Worm (Caenorhabditis elegans) whole organism, L4/young adult: ENCODE measurements around the gene nlr-1.

ENCODE experiments used
- W03F9.2 ChIP-seq: fragments of 150-350 bp; optimal IDR thresholded peaks from 2 replicates; lab custom pipeline; 2014; ENCODE audit warnings: missing biosample characterization, missing genetic modification characterization
- dao-5 ChIP-seq: sonication (generic microtip); optimal IDR thresholded peaks from 2 replicates; lab custom pipeline; 2016; ENCODE audit warnings: missing genotype, missing genetic modification characterization, moderate library complexity, missing compliant biosample characterization
- him-1 ChIP-seq: sonication (generic microtip); optimal IDR thresholded peaks from 2 replicates; lab custom pipeline; 2016; ENCODE audit warnings: missing genotype, missing genetic modification reagents, missing genetic modification characterization, missing compliant biosample characterization

DNA sequence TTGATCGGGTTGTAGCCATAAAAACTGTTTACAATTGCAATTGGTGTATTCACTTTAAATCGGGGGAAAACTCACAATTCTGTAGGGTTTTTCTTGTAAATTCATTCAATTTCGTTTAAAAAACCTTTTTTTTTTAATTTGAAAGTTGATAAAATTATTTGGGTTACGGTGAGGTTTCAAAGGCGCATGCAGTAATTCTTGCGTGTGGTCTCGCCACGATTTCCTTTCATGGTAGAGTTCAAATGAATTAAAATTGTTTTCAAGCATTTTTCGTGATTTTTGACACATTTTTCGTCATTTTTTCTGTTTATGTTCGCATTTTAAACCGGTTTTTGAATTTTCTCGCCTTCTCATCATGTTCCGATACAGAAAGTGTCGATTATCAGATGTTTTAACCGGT is 16.5 kb upstream of the nlr-1 start:
- no peak for TF ChIP-seq dao-5 (tag; lab: Kevin White, UChicago)
- peak; percentile 12 for TF ChIP-seq W03F9.2 (tag; lab: Kevin White, UChicago)
- no peak for TF ChIP-seq him-1 (tag; lab: Kevin White, UChicago)
